Fruit fly (Drosophila melanogaster) whole organism, embryonic: ENCODE results near the gene rdhB.

Experiments used
- CG10274 ChIP-seq: fragments of 200-800 bp; sonication (Bioruptor generic); optimal IDR thresholded peaks from 3 replicates; lab custom pipeline; 2017; ENCODE audit warnings: missing biosample characterization, mild to moderate bottlenecking, missing genetic modification characterization
- CG10431 ChIP-seq: fragments of 200-800 bp; sonication (Bioruptor generic); optimal IDR thresholded peaks from 3 replicates; lab custom pipeline; 2018; ENCODE audit warnings: missing biosample characterization, mild to moderate bottlenecking, missing genetic modification characterization
- CG10462 ChIP-seq: fragments of 200-800 bp; sonication (Bioruptor generic); optimal IDR thresholded peaks from 2 replicates; lab custom pipeline; 2016; ENCODE audit warnings: missing biosample characterization, missing genetic modification characterization
- CG11093 ChIP-seq: fragments of 200-800 bp; sonication (Bioruptor generic); IDR thresholded peaks from 3 replicates; pipeline ENCODE4 v1.3.6; 2022; ENCODE audit warnings: missing biosample characterization, missing genetic modification characterization
- CG11504 ChIP-seq: fragments of 200-800 bp; sonication (Bioruptor generic); optimal IDR thresholded peaks from 3 replicates; lab custom pipeline; 2019; ENCODE audit warnings: missing biosample characterization, mild to moderate bottlenecking, missing genetic modification characterization, moderate library complexity
- CG12071 ChIP-seq: fragments of 200-800 bp; sonication (Bioruptor generic); optimal IDR thresholded peaks from 3 replicates; lab custom pipeline; 2018; ENCODE audit warnings: missing biosample characterization, mild to moderate bottlenecking, missing genetic modification characterization
- CG13296 ChIP-seq: fragments of 200-800 bp; sonication (Bioruptor generic); optimal IDR thresholded peaks from 3 replicates; lab custom pipeline; 2018; ENCODE audit warnings: missing biosample characterization, mild to moderate bottlenecking, missing genetic modification characterization
- CG15514 ChIP-seq: fragments of 200-800 bp; sonication (Bioruptor generic); optimal IDR thresholded peaks from 3 replicates; lab custom pipeline; 2017; ENCODE audit warnings: missing biosample characterization, missing genetic modification characterization, mild to moderate bottlenecking, moderate library complexity, missing genetic modification reagents
- CG17829 ChIP-seq: fragments of 200-800 bp; optimal IDR thresholded peaks from 2 replicates; lab custom pipeline; 2019; ENCODE audit warnings: missing biosample characterization, mild to moderate bottlenecking, missing genetic modification characterization, moderate library complexity
- CG2129 ChIP-seq: fragments of 200-800 bp; sonication (Bioruptor generic); IDR thresholded peaks from 2 replicates; pipeline ENCODE4 v1.3.6; 2022; ENCODE audit warnings: missing biosample characterization, missing genetic modification characterization; ENCODE audit not compliant: partially characterized antibody
- CG30431 ChIP-seq: fragments of 200-800 bp; sonication (Bioruptor generic); optimal IDR thresholded peaks from 2 replicates; lab custom pipeline; 2017; ENCODE audit warnings: missing biosample characterization, missing genetic modification characterization
- CG32767 ChIP-seq: fragments of 200-800 bp; sonication (Bioruptor generic); IDR thresholded peaks from 2 replicates; pipeline ENCODE4 v1.3.6; 2022; ENCODE audit warnings: missing biosample characterization, missing genetic modification characterization
- CG32772 ChIP-seq: fragments of 200-800 bp; sonication (Bioruptor generic); IDR thresholded peaks from 2 replicates; pipeline ENCODE4 v1.3.6; 2022; ENCODE audit warnings: missing biosample characterization, missing genetic modification characterization
- CG4854 ChIP-seq: fragments of 200-800 bp; sonication (Bioruptor generic); optimal IDR thresholded peaks from 2 replicates; lab custom pipeline; 2016; ENCODE audit warnings: missing biosample characterization, missing genetic modification characterization, inconsistent platforms
- CG6683 ChIP-seq: fragments of 200-800 bp; sonication (Bioruptor generic); optimal IDR thresholded peaks from 2 replicates; lab custom pipeline; 2017; ENCODE audit warnings: missing biosample characterization, mild to moderate bottlenecking, missing genetic modification characterization, missing genetic modification reagents
- CG7786 ChIP-seq: fragments of 200-800 bp; sonication (Bioruptor generic); optimal IDR thresholded peaks from 2 replicates; lab custom pipeline; 2016; ENCODE audit warnings: missing biosample characterization, missing genetic modification characterization
- CG9727 ChIP-seq: fragments of 200-800 bp; sonication (Bioruptor generic); optimal IDR thresholded peaks from 3 replicates; lab custom pipeline; 2017; ENCODE audit warnings: missing biosample characterization, mild to moderate bottlenecking, missing genetic modification characterization
- Ets65A ChIP-seq: fragments of 200-800 bp; sonication (Bioruptor generic); peaks from one replicate; lab custom pipeline; 2016; ENCODE audit warnings: missing biosample characterization, missing genetic modification characterization
- Sin3A ChIP-seq: fragments of >200 bp; optimal IDR thresholded peaks from 2 replicates; lab custom pipeline; 2018
- ac ChIP-seq: fragments of 200-800 bp; sonication (Bioruptor generic); optimal IDR thresholded peaks from 3 replicates; lab custom pipeline; 2017; ENCODE audit warnings: missing biosample characterization, mild to moderate bottlenecking, missing genetic modification characterization
- ap ChIP-seq: fragments of 200-800 bp; sonication (Bioruptor generic); IDR thresholded peaks from 2 replicates; pipeline ENCODE4 v1.3.6; 2022; ENCODE audit warnings: missing biosample characterization, missing genetic modification characterization
- bab2 ChIP-seq: fragments of 200-800 bp; sonication (Bioruptor generic); optimal IDR thresholded peaks from 2 replicates; lab custom pipeline; 2016; ENCODE audit warnings: missing biosample characterization, missing genetic modification characterization
- ci ChIP-seq: fragments of 200-800 bp; sonication (Bioruptor generic); IDR thresholded peaks from 3 replicates; pipeline ENCODE4 v1.3.6; 2022; ENCODE audit warnings: missing biosample characterization, missing genetic modification characterization
- cwo ChIP-seq: fragments of 200-800 bp; sonication (Bioruptor generic); optimal IDR thresholded peaks from 3 replicates; lab custom pipeline; 2017; ENCODE audit warnings: missing biosample characterization, missing genetic modification characterization, mild to moderate bottlenecking, moderate library complexity, missing genetic modification reagents
- dati ChIP-seq: fragments of 200-800 bp; sonication (Bioruptor generic); IDR thresholded peaks from 2 replicates; pipeline ENCODE4 v1.3.6; 2022; ENCODE audit warnings: missing biosample characterization, missing genetic modification characterization
- dmrt99B ChIP-seq: fragments of 200-800 bp; sonication (Bioruptor generic); optimal IDR thresholded peaks from 2 replicates; lab custom pipeline; 2018; ENCODE audit warnings: missing biosample characterization, mild to moderate bottlenecking, missing genetic modification characterization, moderate library complexity
- dpn ChIP-seq, 2 experiments: fragments of 200-800 bp; sonication (Bioruptor generic); optimal IDR thresholded peaks; 3 replicates each; lab custom pipeline; 2016; ENCODE audit warnings: missing biosample characterization in 2 of 2, missing genetic modification characterization in 2 of 2
- dysf ChIP-seq: fragments of 200-800 bp; sonication (Bioruptor generic); IDR thresholded peaks from 3 replicates; pipeline ENCODE4 v1.3.6; 2022; ENCODE audit warnings: missing biosample characterization, missing genetic modification characterization
- ems ChIP-seq: fragments of 200-800 bp; sonication (Bioruptor generic); optimal IDR thresholded peaks from 3 replicates; lab custom pipeline; 2016; ENCODE audit warnings: missing biosample characterization, missing genetic modification characterization
- fd102C ChIP-seq: fragments of 200-800 bp; sonication (Bioruptor generic); optimal IDR thresholded peaks from 2 replicates; lab custom pipeline; 2018; ENCODE audit warnings: missing biosample characterization, mild to moderate bottlenecking, missing genetic modification characterization, moderate library complexity
- fd3F ChIP-seq: fragments of 200-800 bp; sonication (Bioruptor generic); optimal IDR thresholded peaks from 2 replicates; lab custom pipeline; 2018; ENCODE audit warnings: missing biosample characterization, mild to moderate bottlenecking, missing genetic modification characterization, moderate library complexity
- gcm ChIP-seq: fragments of 200-800 bp; sonication (Bioruptor generic); optimal IDR thresholded peaks from 2 replicates; lab custom pipeline; 2019; ENCODE audit warnings: missing biosample characterization, mild to moderate bottlenecking, missing genetic modification characterization, moderate library complexity
- gem ChIP-seq: fragments of 200-800 bp; sonication (Bioruptor generic); optimal IDR thresholded peaks from 2 replicates; lab custom pipeline; 2019; ENCODE audit warnings: missing biosample characterization, mild to moderate bottlenecking, missing genetic modification characterization, moderate library complexity
- gfzf ChIP-seq: fragments of 200-800 bp; sonication (Bioruptor generic); optimal IDR thresholded peaks from 2 replicates; lab custom pipeline; 2016; ENCODE audit warnings: missing biosample characterization, mild to moderate bottlenecking, missing genetic modification characterization, moderate library complexity
- grn ChIP-seq: fragments of 200-800 bp; sonication (Bioruptor generic); optimal IDR thresholded peaks from 3 replicates; lab custom pipeline; 2017; ENCODE audit warnings: missing biosample characterization, missing genetic modification characterization
- ham ChIP-seq: fragments of 200-800 bp; sonication (Bioruptor generic); IDR thresholded peaks from 2 replicates; pipeline ENCODE4 v1.3.6; 2022; ENCODE audit warnings: missing biosample characterization, missing genetic modification characterization
- her ChIP-seq: fragments of 200-800 bp; sonication (Bioruptor generic); optimal IDR thresholded peaks from 2 replicates; lab custom pipeline; 2016; ENCODE audit warnings: missing biosample characterization, missing genetic modification characterization
- ind ChIP-seq: fragments of 200-800 bp; sonication (Bioruptor generic); optimal IDR thresholded peaks from 3 replicates; lab custom pipeline; 2016; ENCODE audit warnings: missing biosample characterization, missing genetic modification characterization
- maf-S ChIP-seq: fragments of 200-800 bp; sonication (Bioruptor generic); optimal IDR thresholded peaks from 2 replicates; lab custom pipeline; 2016; ENCODE audit warnings: missing biosample characterization, missing genetic modification characterization
- mam ChIP-seq: fragments of 200-800 bp; sonication (Bioruptor generic); optimal IDR thresholded peaks from 3 replicates; lab custom pipeline; 2016; ENCODE audit warnings: missing biosample characterization, missing genetic modification characterization
- nerfin-1 ChIP-seq: fragments of 200-800 bp; sonication (Bioruptor generic); optimal IDR thresholded peaks from 3 replicates; lab custom pipeline; 2019; ENCODE audit warnings: missing biosample characterization, mild to moderate bottlenecking, missing genetic modification characterization, moderate library complexity
- nmo ChIP-seq: fragments of 200-800 bp; sonication (Bioruptor generic); optimal IDR thresholded peaks from 2 replicates; lab custom pipeline; 2018; ENCODE audit warnings: missing biosample characterization, mild to moderate bottlenecking, missing genetic modification characterization, moderate library complexity
- p53 ChIP-seq: fragments of 200-800 bp; sonication (Bioruptor generic); optimal IDR thresholded peaks from 2 replicates; lab custom pipeline; 2016; ENCODE audit warnings: missing biosample characterization, missing genetic modification characterization
- prd ChIP-seq, 3 experiments: fragments of >200 bp in 2 of 3; fragments of 200-800 bp in 1 of 3; sonication (Bioruptor generic) in 1 of 3; optimal IDR thresholded peaks in 2 of 3; IDR thresholded peaks in 1 of 3; 2 replicates in 2 of 3; 3 replicates in 1 of 3; pipeline versions ENCODE4 v1.3.6 to Lab custom; 2017 to 2022; ENCODE audit warnings: missing biosample characterization in 1 of 3, missing genetic modification characterization in 1 of 3
- sens ChIP-seq: fragments of 200-800 bp; sonication (Bioruptor generic); peaks from one replicate; lab custom pipeline; 2016; ENCODE audit warnings: missing biosample characterization, missing genetic modification characterization
- slbo ChIP-seq: fragments of 200-800 bp; sonication (Bioruptor generic); IDR thresholded peaks from 2 replicates; pipeline ENCODE4 v1.3.6; 2022; ENCODE audit warnings: missing biosample characterization, missing genetic modification characterization
- tin ChIP-seq: fragments of 200-800 bp; sonication (Bioruptor generic); optimal IDR thresholded peaks from 3 replicates; lab custom pipeline; 2016; ENCODE audit warnings: missing biosample characterization, missing genetic modification characterization
- tll ChIP-seq, 2 experiments: fragments of 200-800 bp in 1 of 2; fragments of >200 bp in 1 of 2; sonication (Bioruptor generic) in 1 of 2; optimal IDR thresholded peaks; 2 replicates each; lab custom pipeline; 2017 to 2019; ENCODE audit warnings: missing biosample characterization in 2 of 2, missing genetic modification characterization in 2 of 2, mild to moderate bottlenecking in 1 of 2, moderate library complexity in 1 of 2
- ttk ChIP-seq: fragments of 200-800 bp; sonication (Bioruptor generic); IDR thresholded peaks from 2 replicates; pipeline ENCODE4 v2.1.2; 2022; ENCODE audit warnings: missing biosample characterization, missing genetic modification characterization
- unpg ChIP-seq: fragments of 200-800 bp; sonication (Bioruptor generic); optimal IDR thresholded peaks from 3 replicates; lab custom pipeline; 2018; ENCODE audit warnings: missing biosample characterization, mild to moderate bottlenecking, missing genetic modification characterization, moderate library complexity
- zen ChIP-seq: fragments of 200-800 bp; sonication (Bioruptor generic); optimal IDR thresholded peaks from 3 replicates; lab custom pipeline; 2018; ENCODE audit warnings: missing biosample characterization, mild to moderate bottlenecking, missing genetic modification characterization, moderate library complexity

Gene rdhB

DNA sequence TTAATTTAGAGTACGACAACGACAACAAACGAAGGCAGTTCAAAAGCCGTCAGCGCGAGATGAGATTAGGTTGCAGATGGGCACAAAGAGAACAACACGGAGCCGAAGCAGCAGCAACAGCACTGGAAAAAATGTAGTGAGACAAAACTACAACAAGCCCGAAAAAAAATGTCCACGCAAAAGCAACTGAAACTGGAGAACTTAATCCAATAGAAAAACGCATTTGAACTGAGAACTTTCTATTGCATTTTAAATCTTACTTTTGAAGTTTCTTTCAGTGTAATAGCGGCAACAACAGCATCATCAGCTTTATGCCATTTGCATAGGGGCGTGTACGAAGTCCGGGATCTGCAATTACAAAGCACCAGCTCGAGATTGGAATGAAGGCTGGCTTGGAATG lies 12.0 kb upstream of the rdhB start (continued):
- TF ChIP-seq gem (tag; lab: Kevin White, UChicago) (peak; percentile 41), dpn (GFP tag; optimal IDR thresholded peaks at IDR 0.05; lab: Kevin White, UChicago) (peak in 1 of 2 experiments; percentile 16), gcm (GFP tag; lab: Kevin White, UChicago) (no peak), ems (GFP tag; lab: Kevin White, UChicago) (no peak), ind (peak; percentile 8), fd102C (GFP tag; lab: Kevin White, UChicago) (no peak), CG10274 (GFP tag; lab: Kevin White, UChicago) (no peak), CG10431 (GFP tag; lab: Kevin White, UChicago) (no peak), CG10462 (GFP tag; lab: Kevin White, UChicago) (no peak), CG9727 (GFP tag; lab: Kevin White, UChicago) (peak; percentile 17), ac (GFP tag; lab: Kevin White, UChicago) (no peak), tll (GFP tag; optimal IDR thresholded peaks at IDR 0.05; lab: Kevin White, UChicago) (no peak), ci (GFP tag; lab: Robert Waterston, UW) (0 out of 3 replicates have a peak, but pooled peaks have one; percentile 30), slbo (GFP tag; lab: Robert Waterston, UW) (peak; percentile 19; the same call in 1 of the 2 replicates), ham (GFP tag; lab: Robert Waterston, UW) (no peak), dmrt99B (tag; lab: Kevin White, UChicago) (peak; percentile 50), tin (GFP tag; lab: Kevin White, UChicago) (peak; percentile 1), prd (optimal IDR thresholded peaks at IDR 0.05; lab: Kevin White, UChicago) (no peak), prd (GFP tag; IDR thresholded peaks at IDR 0.05; lab: Robert Waterston, UW) (peak; percentile 30; the same call in 1 of the 3 replicates), CG11504 (peak; percentile 39), CG12071 (GFP tag; lab: Kevin White, UChicago) (no peak), mam (peak; percentile 6), Ets65A (peak; percentile 64), her (GFP tag; lab: Kevin White, UChicago) (no peak), CG30431 (GFP tag; lab: Kevin White, UChicago) (no peak), gfzf (no peak), cwo (no peak), unpg (GFP tag; lab: Kevin White, UChicago) (no peak), nerfin-1 (no peak), CG17829 (tag; lab: Kevin White, UChicago) (no peak), bab2 (no peak), dysf (GFP tag; lab: Robert Waterston, UW) (0 out of 3 replicates have a peak, but pooled peaks have one; percentile 48), grn (GFP tag; lab: Kevin White, UChicago) (no peak), CG13296 (no peak), CG2129 (GFP tag; lab: Robert Waterston, UW) (no peak), ap (GFP tag; lab: Robert Waterston, UW) (no peak), p53 (GFP tag; lab: Kevin White, UChicago) (no peak), maf-S (GFP tag; lab: Kevin White, UChicago) (peak; percentile 1), dati (no peak), CG4854 (GFP tag; lab: Kevin White, UChicago) (no peak), CG15514 (GFP tag; lab: Kevin White, UChicago) (peak; percentile 1), CG6683 (GFP tag; lab: Kevin White, UChicago) (no peak), CG32772 (GFP tag; lab: Robert Waterston, UW) (peak; percentile 25; the same call in 1 of the 2 replicates), CG7786 (GFP tag; lab: Kevin White, UChicago) (no peak), fd3F (GFP tag; lab: Kevin White, UChicago) (no peak), sens (GFP tag; lab: Kevin White, UChicago) (peak; percentile 85), zen (tag; lab: Kevin White, UChicago) (no peak), Sin3A (lab: Kevin White, UChicago) (no peak), CG32767 (GFP tag; lab: Robert Waterston, UW) (no peak), CG11093 (GFP tag; lab: Robert Waterston, UW) (no peak), ttk (GFP tag; lab: Robert Waterston, UW) (no peak), nmo (GFP tag; lab: Kevin White, UChicago) (peak; percentile 11)
